In the genomic region with DNA sequence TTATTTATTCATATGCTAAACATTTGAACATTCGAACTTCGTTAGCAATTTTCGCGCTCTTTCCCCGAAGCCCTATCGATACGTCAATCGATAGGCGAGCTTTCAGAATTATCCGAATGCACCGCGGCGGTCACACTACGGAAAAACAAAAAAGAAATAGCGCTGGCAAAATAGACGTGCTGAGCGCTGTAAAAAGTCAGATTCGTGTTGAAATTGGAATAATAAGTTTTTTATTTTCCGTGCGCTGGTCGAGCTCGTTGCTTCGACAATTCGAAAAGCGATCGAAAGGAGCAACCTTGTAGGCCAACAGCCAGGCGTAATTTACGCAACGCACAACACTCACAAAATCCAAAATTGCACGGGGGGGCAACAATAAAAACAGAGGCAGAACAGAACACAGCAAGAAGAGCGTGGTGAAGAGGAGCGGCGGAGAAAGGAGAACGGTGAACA, we compare ENCODE assay signal across 1 fruit fly cellular context.
TF ChIP-seq lines count a peak whose summit lies in the region.

A gene (plus strand): TSS at position 144 of the 450 bp plus-strand sequence.

TF ChIP-seq in whole organism, embryonic, 481 proteins besides CTCF, POLR2A, EP300 and RAD21 (continued from another document and continues in another):
- TF ChIP-seq CG9817 (tag; optimal IDR thresholded peaks at IDR 0.05; lab: Kevin White, UChicago), result no peak
- TF ChIP-seq CG6175 (GFP tag; IDR thresholded peaks at IDR 0.05; lab: Robert Waterston, UW), result no peak
- TF ChIP-seq bsh (GFP tag; optimal IDR thresholded peaks at IDR 0.05; lab: Kevin White, UChicago), result no peak
- no peak for TF ChIP-seq peb (GFP tag; IDR thresholded peaks at IDR 0.05; lab: Robert Waterston, UW)
- TF ChIP-seq CG17568 (GFP tag; optimal IDR thresholded peaks at IDR 0.05; lab: Kevin White, UChicago), result no peak
- peak; percentile 87 for TF ChIP-seq Dll (GFP tag; IDR thresholded peaks at IDR 0.05; lab: Robert Waterston, UW; ENCODE audit: partially characterized antibody)
- no peak for TF ChIP-seq CG11247 (GFP tag; IDR thresholded peaks at IDR 0.05; lab: Robert Waterston, UW)
- TF ChIP-seq Asciz (GFP tag; optimal IDR thresholded peaks at IDR 0.05; lab: Kevin White, UChicago), result no peak
- TF ChIP-seq kah (GFP tag; optimal IDR thresholded peaks at IDR 0.05; lab: Kevin White, UChicago), result no peak
- TF ChIP-seq Dek (tag; optimal IDR thresholded peaks at IDR 0.05; lab: Kevin White, UChicago), result no peak
- no peak for TF ChIP-seq Dip2 (GFP tag; IDR thresholded peaks at IDR 0.05; lab: Robert Waterston, UW)
- TF ChIP-seq prd (optimal IDR thresholded peaks at IDR 0.05; lab: Kevin White, UChicago), result no peak
- 0 out of 3 replicates have a peak, but pooled peaks have one; percentile 10 for TF ChIP-seq prd (GFP tag; IDR thresholded peaks at IDR 0.05; lab: Robert Waterston, UW)
- no peak for TF ChIP-seq eyg (GFP tag; optimal IDR thresholded peaks at IDR 0.05; lab: Kevin White, UChicago)
- peak; percentile 53 for TF ChIP-seq Rfx (GFP tag; IDR thresholded peaks at IDR 0.05; lab: Robert Waterston, UW)
- TF ChIP-seq lab (GFP tag; optimal IDR thresholded peaks at IDR 0.05; lab: Kevin White, UChicago), result no peak
- TF ChIP-seq Oaz (GFP tag; IDR thresholded peaks at IDR 0.05; lab: Robert Waterston, UW), result no peak
- TF ChIP-seq CG6683 (GFP tag; optimal IDR thresholded peaks at IDR 0.05; lab: Kevin White, UChicago), result no peak
- TF ChIP-seq Ravus (GFP tag; IDR thresholded peaks at IDR 0.05; lab: Robert Waterston, UW), result no peak
- TF ChIP-seq CG14014 (GFP tag; IDR thresholded peaks at IDR 0.05; lab: Robert Waterston, UW), result no peak
- no peak for TF ChIP-seq ind (GFP tag; optimal IDR thresholded peaks at IDR 0.05; lab: Kevin White, UChicago)
- TF ChIP-seq schlank (tag; optimal IDR thresholded peaks at IDR 0.05; lab: Kevin White, UChicago), result no peak
- peak; percentile 44; the same call in 1 of the 2 replicates for TF ChIP-seq E2f1 (GFP tag; IDR thresholded peaks at IDR 0.05; lab: Robert Waterston, UW)
- TF ChIP-seq hb (GFP tag; IDR thresholded peaks at IDR 0.05; lab: Robert Waterston, UW; ENCODE audit: partially characterized antibody), result peak; percentile 76
- TF ChIP-seq Blimp-1 (GFP tag; optimal IDR thresholded peaks at IDR 0.05; lab: Kevin White, UChicago), result no peak
- TF ChIP-seq fd64A (GFP tag; optimal IDR thresholded peaks at IDR 0.05; lab: Kevin White, UChicago), result no peak
- TF ChIP-seq Abd-B (GFP tag; optimal IDR thresholded peaks at IDR 0.05; lab: Kevin White, UChicago), result peak; percentile 5
- no peak for TF ChIP-seq CG12236 (GFP tag; optimal IDR thresholded peaks at IDR 0.05; lab: Kevin White, UChicago)
- TF ChIP-seq gcm2 (GFP tag; optimal IDR thresholded peaks at IDR 0.05; lab: Kevin White, UChicago), result no peak
- TF ChIP-seq lilli (GFP tag; optimal IDR thresholded peaks at IDR 0.05; lab: Kevin White, UChicago), result peak; percentile 42
- no peak for TF ChIP-seq chn (GFP tag; optimal IDR thresholded peaks at IDR 0.05; lab: Kevin White, UChicago)
- peak; percentile 13 for TF ChIP-seq vfl (GFP tag; optimal IDR thresholded peaks at IDR 0.05; lab: Kevin White, UChicago)
- TF ChIP-seq Atf6 (GFP tag; IDR thresholded peaks at IDR 0.05; lab: Robert Waterston, UW), result no peak; the same call in 1 of the 2 replicates
- TF ChIP-seq Hr3 (GFP tag; optimal IDR thresholded peaks at IDR 0.05; lab: Kevin White, UChicago), result no peak
- peak; percentile 84 for TF ChIP-seq CG6791 (GFP tag; IDR thresholded peaks at IDR 0.05; lab: Robert Waterston, UW; ENCODE audit: partially characterized antibody)
- peak; percentile 4 for TF ChIP-seq Dip3 (GFP tag; optimal IDR thresholded peaks at IDR 0.05; lab: Kevin White, UChicago)
- TF ChIP-seq MTF-1 (GFP tag; optimal IDR thresholded peaks at IDR 0.05; lab: Kevin White, UChicago; ENCODE audit: borderline replicate concordance), result no peak
- no peak for TF ChIP-seq CG15011 (GFP tag; optimal IDR thresholded peaks at IDR 0.05; lab: Kevin White, UChicago)
- peak; percentile 73 for TF ChIP-seq MESR4 (GFP tag; optimal IDR thresholded peaks at IDR 0.05; lab: Kevin White, UChicago)
- peak; percentile 11 for TF ChIP-seq CHES-1-like (GFP tag; optimal IDR thresholded peaks at IDR 0.05; lab: Kevin White, UChicago)
- no peak for TF ChIP-seq zen (tag; optimal IDR thresholded peaks at IDR 0.05; lab: Kevin White, UChicago)
- TF ChIP-seq CG2120 (GFP tag; optimal IDR thresholded peaks at IDR 0.05; lab: Kevin White, UChicago), result peak; percentile 51
- TF ChIP-seq CG34224 (GFP tag; IDR thresholded peaks at IDR 0.05; lab: Robert Waterston, UW; ENCODE audit: partially characterized antibody), result peak; percentile 87
- peak; percentile 81 for TF ChIP-seq Opbp (GFP tag; IDR thresholded peaks at IDR 0.05; lab: Robert Waterston, UW; ENCODE audit: partially characterized antibody)
- no peak for TF ChIP-seq Oli (tag; optimal IDR thresholded peaks at IDR 0.05; lab: Kevin White, UChicago)
- TF ChIP-seq HLHmδ (GFP tag; optimal IDR thresholded peaks at IDR 0.05; lab: Kevin White, UChicago), result no peak
- no peak for TF ChIP-seq CG9876 (GFP tag; optimal IDR thresholded peaks at IDR 0.05; lab: Kevin White, UChicago)
- TF ChIP-seq CG1647 (GFP tag; optimal IDR thresholded peaks at IDR 0.05; lab: Kevin White, UChicago), result no peak
- no peak for TF ChIP-seq CG9215 (GFP tag; IDR thresholded peaks at IDR 0.05; lab: Robert Waterston, UW)
- no peak for TF ChIP-seq caup (GFP tag; optimal IDR thresholded peaks at IDR 0.05; lab: Kevin White, UChicago; ENCODE audit: severe bottlenecking)
- TF ChIP-seq zfh2 (GFP tag; optimal IDR thresholded peaks at IDR 0.05; lab: Kevin White, UChicago), result peak; percentile 20
- peak; percentile 15 for TF ChIP-seq CG2712 (tag; optimal IDR thresholded peaks at IDR 0.05; lab: Kevin White, UChicago)
- peak; percentile 81 for TF ChIP-seq HLH4C (GFP tag; IDR thresholded peaks at IDR 0.05; lab: Robert Waterston, UW; ENCODE audit: partially characterized antibody)
- peak; percentile 56 for TF ChIP-seq nerfin-2 (GFP tag; IDR thresholded peaks at IDR 0.05; lab: Robert Waterston, UW; ENCODE audit: partially characterized antibody)
- TF ChIP-seq CG8089 (GFP tag; optimal IDR thresholded peaks at IDR 0.05; lab: Kevin White, UChicago), result no peak
- TF ChIP-seq Antp (GFP tag; optimal IDR thresholded peaks at IDR 0.05; lab: Kevin White, UChicago), result peak; percentile 25
- TF ChIP-seq CG17359 (tag; optimal IDR thresholded peaks at IDR 0.05; lab: Kevin White, UChicago), result no peak
- no peak for TF ChIP-seq CG5180 (GFP tag; optimal IDR thresholded peaks at IDR 0.05; lab: Kevin White, UChicago)
- TF ChIP-seq CG2116 (GFP tag; optimal IDR thresholded peaks at IDR 0.05; lab: Kevin White, UChicago), result peak; percentile 78
- no peak for TF ChIP-seq CG11398 (GFP tag; optimal IDR thresholded peaks at IDR 0.05; lab: Kevin White, UChicago)
- no peak for TF ChIP-seq CG10209 (GFP tag; optimal IDR thresholded peaks at IDR 0.05; lab: Kevin White, UChicago)
- no peak for TF ChIP-seq salm (tag; optimal IDR thresholded peaks at IDR 0.05; lab: Kevin White, UChicago)
- TF ChIP-seq CG12299 (tag; optimal IDR thresholded peaks at IDR 0.05; lab: Kevin White, UChicago), result no peak
- no peak for TF ChIP-seq Mes4 (GFP tag; optimal IDR thresholded peaks at IDR 0.05; lab: Kevin White, UChicago)
- TF ChIP-seq D19B (GFP tag; optimal IDR thresholded peaks at IDR 0.05; lab: Kevin White, UChicago), result no peak
- TF ChIP-seq CG15514 (GFP tag; optimal IDR thresholded peaks at IDR 0.05; lab: Kevin White, UChicago), result peak; percentile 53
- TF ChIP-seq Hr51 (GFP tag; optimal IDR thresholded peaks at IDR 0.05; lab: Kevin White, UChicago), result no peak
- no peak for TF ChIP-seq CG11093 (GFP tag; IDR thresholded peaks at IDR 0.05; lab: Robert Waterston, UW)
- no peak for TF ChIP-seq CG12219 (GFP tag; optimal IDR thresholded peaks at IDR 0.05; lab: Kevin White, UChicago)
- no peak for TF ChIP-seq gce (GFP tag; IDR thresholded peaks at IDR 0.05; lab: Robert Waterston, UW)
- no peak for TF ChIP-seq CG4820 (GFP tag; optimal IDR thresholded peaks at IDR 0.05; lab: Kevin White, UChicago)
- TF ChIP-seq D19A (tag; optimal IDR thresholded peaks at IDR 0.05; lab: Kevin White, UChicago), result no peak
- TF ChIP-seq Xrp1 (GFP tag; IDR thresholded peaks at IDR 0.05; lab: Robert Waterston, UW), result no peak
- peak; percentile 53 for TF ChIP-seq sens (GFP tag; lab: Kevin White, UChicago)
- TF ChIP-seq phol (tag; optimal IDR thresholded peaks at IDR 0.05; lab: Kevin White, UChicago), result no peak
- no peak for TF ChIP-seq CG15269 (tag; optimal IDR thresholded peaks at IDR 0.05; lab: Kevin White, UChicago)
- TF ChIP-seq Doc3 (GFP tag; IDR thresholded peaks at IDR 0.05; lab: Robert Waterston, UW; ENCODE audit: partially characterized antibody), result peak; percentile 73
- peak; percentile 98 for TF ChIP-seq E2f2 (GFP tag; IDR thresholded peaks at IDR 0.05; lab: Robert Waterston, UW)
- peak; percentile 93 for TF ChIP-seq Bgb (GFP tag; IDR thresholded peaks at IDR 0.05; lab: Robert Waterston, UW; ENCODE audit: partially characterized antibody)
- 0 out of 3 replicates have a peak, but pooled peaks have one; percentile 23 for TF ChIP-seq Aef1 (GFP tag; IDR thresholded peaks at IDR 0.05; lab: Robert Waterston, UW)
- TF ChIP-seq grn (GFP tag; optimal IDR thresholded peaks at IDR 0.05; lab: Kevin White, UChicago), result no peak
- TF ChIP-seq Optix (GFP tag; IDR thresholded peaks at IDR 0.05; lab: Robert Waterston, UW), result no peak
- no peak for TF ChIP-seq CG8765 (GFP tag; IDR thresholded peaks at IDR 0.05; lab: Robert Waterston, UW)
- no peak for TF ChIP-seq slou (GFP tag; optimal IDR thresholded peaks at IDR 0.05; lab: Kevin White, UChicago)
- no peak for TF ChIP-seq sisA (GFP tag; IDR thresholded peaks at IDR 0.05; lab: Robert Waterston, UW)
- no peak for TF ChIP-seq CG2678 (tag; optimal IDR thresholded peaks at IDR 0.05; lab: Kevin White, UChicago)
- TF ChIP-seq nmo (GFP tag; optimal IDR thresholded peaks at IDR 0.05; lab: Kevin White, UChicago), result peak; percentile 10
- no peak for TF ChIP-seq CG18011 (GFP tag; optimal IDR thresholded peaks at IDR 0.05; lab: Kevin White, UChicago)
- no peak for TF ChIP-seq CG16815 (GFP tag; optimal IDR thresholded peaks at IDR 0.05; lab: Kevin White, UChicago)
- TF ChIP-seq sc (optimal IDR thresholded peaks at IDR 0.05; lab: Kevin White, UChicago), result no peak
- no peak for TF ChIP-seq sc (GFP tag; optimal IDR thresholded peaks at IDR 0.05; lab: Kevin White, UChicago)
- no peak for TF ChIP-seq hth (optimal IDR thresholded peaks at IDR 0.05; lab: Kevin White, UChicago)
- no peak for TF ChIP-seq CG10147 (GFP tag; optimal IDR thresholded peaks at IDR 0.05; lab: Kevin White, UChicago)
- no peak for TF ChIP-seq CG3995 (GFP tag; optimal IDR thresholded peaks at IDR 0.05; lab: Kevin White, UChicago)
- no peak for TF ChIP-seq Camta (GFP tag; optimal IDR thresholded peaks at IDR 0.05; lab: Kevin White, UChicago)
- no peak for TF ChIP-seq Ptx1 (GFP tag; IDR thresholded peaks at IDR 0.05; lab: Robert Waterston, UW)
- peak; percentile 66 for TF ChIP-seq row (GFP tag; IDR thresholded peaks at IDR 0.05; lab: Robert Waterston, UW)
- no peak for TF ChIP-seq pros (GFP tag; optimal IDR thresholded peaks at IDR 0.05; lab: Kevin White, UChicago)
- TF ChIP-seq ems (GFP tag; optimal IDR thresholded peaks at IDR 0.05; lab: Kevin White, UChicago), result no peak
- TF ChIP-seq CG13624 (GFP tag; optimal IDR thresholded peaks at IDR 0.05; lab: Kevin White, UChicago), result peak; percentile 8
- no peak for TF ChIP-seq CG7786 (GFP tag; optimal IDR thresholded peaks at IDR 0.05; lab: Kevin White, UChicago)
- TF ChIP-seq CG6689 (GFP tag; IDR thresholded peaks at IDR 0.05; lab: Robert Waterston, UW), result 0 out of 2 replicates have a peak, but pooled peaks have one; percentile 8
- TF ChIP-seq Poxn (GFP tag; IDR thresholded peaks at IDR 0.05; lab: Robert Waterston, UW), result no peak
- TF ChIP-seq CG17186 (GFP tag; optimal IDR thresholded peaks at IDR 0.05; lab: Kevin White, UChicago), result no peak
- TF ChIP-seq Ets65A (GFP tag; lab: Kevin White, UChicago), result peak; percentile 49
- TF ChIP-seq Gsc (GFP tag; IDR thresholded peaks at IDR 0.05; lab: Robert Waterston, UW), result no peak
- TF ChIP-seq CG3065 (GFP tag; optimal IDR thresholded peaks at IDR 0.05; lab: Kevin White, UChicago), result no peak
- TF ChIP-seq CG17912 (GFP tag; optimal IDR thresholded peaks at IDR 0.05; lab: Kevin White, UChicago), result no peak
- TF ChIP-seq sr (GFP tag; IDR thresholded peaks at IDR 0.05; lab: Robert Waterston, UW), result no peak
- peak; percentile 3 for TF ChIP-seq CG34376 (GFP tag; optimal IDR thresholded peaks at IDR 0.05; lab: Kevin White, UChicago)
- TF ChIP-seq gt (GFP tag; IDR thresholded peaks at IDR 0.05; lab: Robert Waterston, UW), result no peak
- no peak for TF ChIP-seq bowl (GFP tag; IDR thresholded peaks at IDR 0.05; lab: Robert Waterston, UW)
- TF ChIP-seq CG14050 (GFP tag; IDR thresholded peaks at IDR 0.05; lab: Robert Waterston, UW), result no peak
- TF ChIP-seq CG30431 (GFP tag; optimal IDR thresholded peaks at IDR 0.05; lab: Kevin White, UChicago), result no peak
- peak in 1 of 2 experiments; percentile 30 for TF ChIP-seq Trl (optimal IDR thresholded peaks at IDR 0.05; lab: Kevin White, UChicago)
- TF ChIP-seq Trl (GFP tag; optimal IDR thresholded peaks at IDR 0.05; lab: Kevin White, UChicago), result no peak
- no peak for TF ChIP-seq CG43689 (GFP tag; IDR thresholded peaks at IDR 0.05; lab: Robert Waterston, UW)
- TF ChIP-seq disco-r (GFP tag; optimal IDR thresholded peaks at IDR 0.05; lab: Kevin White, UChicago), result no peak
- peak; percentile 37 for TF ChIP-seq CG3847 (GFP tag; IDR thresholded peaks at IDR 0.05; lab: Robert Waterston, UW)
- TF ChIP-seq bcd (GFP tag; optimal IDR thresholded peaks at IDR 0.05; lab: Kevin White, UChicago), result no peak
- TF ChIP-seq stc (GFP tag; IDR thresholded peaks at IDR 0.05; lab: Robert Waterston, UW), result 0 out of 2 replicates have a peak, but pooled peaks have one; percentile 11
- peak; percentile 8 for TF ChIP-seq ERR (GFP tag; optimal IDR thresholded peaks at IDR 0.05; lab: Kevin White, UChicago)
- peak; percentile 92 for TF ChIP-seq Myb (GFP tag; optimal IDR thresholded peaks at IDR 0.05; lab: Kevin White, UChicago)
- no peak for TF ChIP-seq CG7271 (tag; optimal IDR thresholded peaks at IDR 0.05; lab: Kevin White, UChicago)
- peak; percentile 81 for TF ChIP-seq Scr (GFP tag; IDR thresholded peaks at IDR 0.05; lab: Robert Waterston, UW; ENCODE audit: partially characterized antibody)
- no peak for TF ChIP-seq CG8281 (tag; optimal IDR thresholded peaks at IDR 0.05; lab: Kevin White, UChicago)
- TF ChIP-seq tx (GFP tag; optimal IDR thresholded peaks at IDR 0.05; lab: Kevin White, UChicago), result no peak
- TF ChIP-seq CG10543 (GFP tag; optimal IDR thresholded peaks at IDR 0.05; lab: Kevin White, UChicago), result no peak
- TF ChIP-seq CG42726 (GFP tag; IDR thresholded peaks at IDR 0.05; lab: Robert Waterston, UW; ENCODE audit: partially characterized antibody), result peak; percentile 79
- TF ChIP-seq chif (GFP tag; optimal IDR thresholded peaks at IDR 0.05; lab: Kevin White, UChicago), result no peak
